Worm (Caenorhabditis elegans) whole organism, L2 larva: ENCODE results near the gene F53C11.1.

Source experiments
- F13H6.1 ChIP-seq: sonication (generic microtip); optimal IDR thresholded peaks from 2 replicates; lab custom pipeline; 2016; ENCODE audit warnings: missing genetic modification characterization, missing compliant biosample characterization
- R02D3.7 ChIP-seq: fragments of 150-350 bp; optimal IDR thresholded peaks from 2 replicates; lab custom pipeline; 2014; ENCODE audit warnings: missing biosample characterization, missing genetic modification characterization
- Y55F3AM.14 ChIP-seq: fragments of 200-800 bp; sonication (Bioruptor generic); optimal IDR thresholded peaks from 2 replicates; lab custom pipeline; 2018; ENCODE audit warnings: mild to moderate bottlenecking, missing genetic modification characterization, missing compliant biosample characterization
- aly-2 ChIP-seq: fragments of 150-350 bp; optimal IDR thresholded peaks from 2 replicates; lab custom pipeline; 2014; ENCODE audit warnings: missing biosample characterization, missing genetic modification characterization
- ama-1 ChIP-seq: fragments of 150-350 bp; optimal IDR thresholded peaks from 2 replicates; lab custom pipeline; 2018; ENCODE audit warnings: inconsistent platforms
- ceh-16 ChIP-seq: fragments of 150-350 bp; optimal IDR thresholded peaks from 2 replicates; lab custom pipeline; 2014; ENCODE audit warnings: missing biosample characterization, missing genetic modification characterization
- ceh-82 ChIP-seq: fragments of 150-350 bp; optimal IDR thresholded peaks from 2 replicates; lab custom pipeline; 2014; ENCODE audit warnings: missing biosample characterization, missing genetic modification characterization
- dmd-4 ChIP-seq: sonication (generic microtip); optimal IDR thresholded peaks from 2 replicates; lab custom pipeline; 2017; ENCODE audit warnings: missing biosample characterization, missing genetic modification characterization
- fos-1 ChIP-seq: fragments of 150-350 bp; optimal IDR thresholded peaks from 2 replicates; lab custom pipeline; 2014; ENCODE audit warnings: missing biosample characterization, missing genetic modification characterization
- gmeb-1 ChIP-seq: fragments of 150-350 bp; optimal IDR thresholded peaks from 2 replicates; lab custom pipeline; 2014; ENCODE audit warnings: missing biosample characterization, missing genetic modification characterization
- lin-13 ChIP-seq: fragments of 150-350 bp; optimal IDR thresholded peaks from 2 replicates; lab custom pipeline; 2014; ENCODE audit warnings: missing biosample characterization, missing genetic modification reagents, missing genetic modification characterization
- lin-39 ChIP-seq: fragments of 150-350 bp; optimal IDR thresholded peaks from 2 replicates; lab custom pipeline; 2014; ENCODE audit warnings: missing biosample characterization, missing genetic modification reagents, missing genetic modification characterization
- lsy-2 ChIP-seq, 2 experiments: fragments of 150-350 bp in 1 of 2; sonication (generic microtip) in 1 of 2; optimal IDR thresholded peaks; 2 replicates each; lab custom pipeline; 2014 to 2017; ENCODE audit warnings: missing biosample characterization in 2 of 2, missing genetic modification characterization in 2 of 2
- mbf-1 ChIP-seq: sonication (generic microtip); optimal IDR thresholded peaks from 2 replicates; lab custom pipeline; 2017; ENCODE audit warnings: missing biosample characterization, missing genetic modification characterization
- mdl-1 ChIP-seq, 2 experiments: fragments of 150-350 bp in 1 of 2; sonication (generic microtip) in 1 of 2; optimal IDR thresholded peaks; 2 replicates each; lab custom pipeline; 2017; ENCODE audit warnings: missing biosample characterization in 2 of 2, missing genetic modification characterization in 2 of 2
- nhr-10 ChIP-seq: sonication (generic microtip); optimal IDR thresholded peaks from 2 replicates; lab custom pipeline; 2017; ENCODE audit warnings: missing biosample characterization, missing genetic modification characterization
- nhr-11 ChIP-seq: fragments of 150-350 bp; optimal IDR thresholded peaks from 2 replicates; lab custom pipeline; 2014; ENCODE audit warnings: missing biosample characterization, missing genetic modification characterization
- nhr-12 ChIP-seq: fragments of 150-350 bp; optimal IDR thresholded peaks from 2 replicates; lab custom pipeline; 2014; ENCODE audit warnings: missing biosample characterization, missing genetic modification characterization
- nhr-129 ChIP-seq: fragments of 150-350 bp; optimal IDR thresholded peaks from 2 replicates; lab custom pipeline; 2014; ENCODE audit warnings: missing biosample characterization, missing genetic modification characterization
- nhr-21 ChIP-seq: fragments of 150-350 bp; optimal IDR thresholded peaks from 2 replicates; lab custom pipeline; 2014; ENCODE audit warnings: missing biosample characterization, missing genetic modification characterization
- nhr-23 ChIP-seq: fragments of 150-350 bp; optimal IDR thresholded peaks from 2 replicates; lab custom pipeline; 2014; ENCODE audit warnings: missing biosample characterization, missing genetic modification reagents, missing genetic modification characterization
- nhr-237 ChIP-seq: fragments of 150-350 bp; optimal IDR thresholded peaks from 2 replicates; lab custom pipeline; 2014; ENCODE audit warnings: missing biosample characterization, missing genetic modification characterization
- nhr-25 ChIP-seq: fragments of 150-350 bp; sonication (generic microtip); optimal IDR thresholded peaks from 3 replicates; lab custom pipeline; 2014; ENCODE audit warnings: missing biosample characterization, missing genetic modification characterization
- nhr-6 ChIP-seq: fragments of 150-350 bp; optimal IDR thresholded peaks from 2 replicates; lab custom pipeline; 2014; ENCODE audit warnings: missing biosample characterization, missing genetic modification characterization
- nhr-77 ChIP-seq: fragments of 150-350 bp; optimal IDR thresholded peaks from 2 replicates; lab custom pipeline; 2014; ENCODE audit warnings: missing biosample characterization, missing genetic modification characterization
- peb-1 ChIP-seq: fragments of 150-350 bp; optimal IDR thresholded peaks from 2 replicates; lab custom pipeline; 2014; ENCODE audit warnings: missing biosample characterization, missing genetic modification characterization
- sem-4 ChIP-seq: fragments of 150-350 bp; optimal IDR thresholded peaks from 2 replicates; lab custom pipeline; 2014; ENCODE audit warnings: missing biosample characterization, missing genetic modification reagents, missing genetic modification characterization
- snpc-4 ChIP-seq: fragments of 150-350 bp; optimal IDR thresholded peaks from 2 replicates; lab custom pipeline; 2014; ENCODE audit warnings: missing biosample characterization, missing genetic modification characterization
- unc-39 ChIP-seq: fragments of 150-350 bp; optimal IDR thresholded peaks from 2 replicates; lab custom pipeline; 2014; ENCODE audit warnings: missing biosample characterization, missing genetic modification characterization
- unc-55 ChIP-seq: fragments of 150-350 bp; sonication (generic microtip); optimal IDR thresholded peaks from 3 replicates; lab custom pipeline; 2014; ENCODE audit warnings: missing biosample characterization, missing genetic modification reagents, missing genetic modification characterization
- unc-62 ChIP-seq: fragments of 150-350 bp; optimal IDR thresholded peaks from 2 replicates; lab custom pipeline; 2014; ENCODE audit warnings: missing biosample characterization, missing genetic modification reagents, missing genetic modification characterization
- zag-1 ChIP-seq: fragments of 150-350 bp; optimal IDR thresholded peaks from 2 replicates; lab custom pipeline; 2014; ENCODE audit warnings: missing biosample characterization, missing genetic modification characterization
- ztf-1 ChIP-seq: fragments of 200-800 bp; sonication (Bioruptor generic); conservative IDR thresholded peaks from 2 replicates; pipeline ENCODE4 v1.3.6; 2022; ENCODE audit warnings: missing genetic modification characterization, missing compliant biosample characterization
- ztf-11 ChIP-seq: sonication (generic microtip); optimal IDR thresholded peaks from 2 replicates; lab custom pipeline; 2017; ENCODE audit warnings: missing biosample characterization, missing genetic modification characterization

F53C11.1 gene

ce11 chrV:13763723-13764122, 11.9 kb upstream of the F53C11.1 start:
- peak in 1 of 2 experiments; percentile 11 for TF ChIP-seq lsy-2 (tag; optimal IDR thresholded peaks at IDR 0.05; lab: Kevin White, UChicago)
- TF ChIP-seq Y55F3AM.14 (GFP tag; lab: Kevin White, UChicago), result no peak
- TF ChIP-seq nhr-21 (tag; lab: Kevin White, UChicago), result peak; percentile 11

- TF ChIP-seq nhr-23 (tag; lab: Kevin White, UChicago) (no peak), unc-39 (tag; lab: Kevin White, UChicago) (no peak), ceh-16 (tag; lab: Kevin White, UChicago) (no peak), nhr-10 (tag; lab: Kevin White, UChicago) (no peak), R02D3.7 (tag; lab: Kevin White, UChicago) (no peak), nhr-129 (tag; lab: Kevin White, UChicago) (no peak), mbf-1 (tag; lab: Kevin White, UChicago) (no peak), ztf-11 (tag; lab: Kevin White, UChicago) (no peak), peb-1 (no peak), dmd-4 (tag; lab: Kevin White, UChicago) (no peak), F13H6.1 (no peak), unc-55 (GFP tag; lab: Kevin White, UChicago) (no peak), aly-2 (no peak), unc-62 (GFP tag; lab: Kevin White, UChicago) (no peak), ceh-82 (tag; lab: Kevin White, UChicago) (no peak), nhr-12 (no peak), fos-1 (tag; lab: Kevin White, UChicago) (no peak), lin-39 (tag; lab: Kevin White, UChicago) (no peak), ama-1 (no peak)
Observed at ce11 chrV:13768388-13768787, 7.2 kb upstream of the F53C11.1 start, which contains the start of gene F20G2.3. Gene F20G2.3, minus strand, starts transcription at chrV:13768488.

DNA sequence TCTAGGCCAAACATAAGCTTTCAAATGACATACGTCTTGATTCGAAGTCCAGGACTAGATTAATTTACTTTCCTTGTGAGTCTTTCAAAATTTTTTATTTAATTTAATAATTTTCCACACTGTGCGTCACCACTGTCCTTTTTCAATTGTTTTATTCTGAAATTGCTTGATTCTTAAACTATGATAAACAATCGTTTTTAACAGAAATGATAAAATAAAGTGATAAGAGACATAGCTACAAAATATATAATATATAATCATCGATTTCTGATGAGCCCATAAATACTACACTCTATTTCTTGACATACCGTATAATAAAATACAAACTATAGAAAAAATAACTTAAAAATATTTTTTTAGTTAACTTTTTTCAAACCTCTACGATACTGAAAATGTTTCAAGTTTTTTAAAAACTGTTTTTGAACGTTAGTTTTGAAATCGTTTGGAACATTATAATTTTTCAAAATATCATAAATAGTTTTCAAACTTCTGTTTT, 6.6 kb upstream of the F53C11.1 start, which contains the start of gene nas-24:
nas-24 (plus strand) TSS at position 446 of the 496 bp plus-strand sequence.
- no peak for TF ChIP-seq nhr-77 (tag; lab: Kevin White, UChicago)
- peak; percentile 78 for TF ChIP-seq fos-1 (tag; lab: Kevin White, UChicago)
- no peak for TF ChIP-seq ceh-82 (tag; lab: Kevin White, UChicago)

ce11 chrV:13771209-13771608, 4.4 kb upstream of the F53C11.1 start, which contains the start of gene F20G2.5:
Gene F20G2.5, plus strand, starts transcription at chrV:13771509.
- no peak for TF ChIP-seq peb-1
- no peak for TF ChIP-seq nhr-25 (tag; lab: Kevin White, UChicago)
- TF ChIP-seq fos-1 (tag; lab: Kevin White, UChicago), result peak; percentile 74

DNA sequence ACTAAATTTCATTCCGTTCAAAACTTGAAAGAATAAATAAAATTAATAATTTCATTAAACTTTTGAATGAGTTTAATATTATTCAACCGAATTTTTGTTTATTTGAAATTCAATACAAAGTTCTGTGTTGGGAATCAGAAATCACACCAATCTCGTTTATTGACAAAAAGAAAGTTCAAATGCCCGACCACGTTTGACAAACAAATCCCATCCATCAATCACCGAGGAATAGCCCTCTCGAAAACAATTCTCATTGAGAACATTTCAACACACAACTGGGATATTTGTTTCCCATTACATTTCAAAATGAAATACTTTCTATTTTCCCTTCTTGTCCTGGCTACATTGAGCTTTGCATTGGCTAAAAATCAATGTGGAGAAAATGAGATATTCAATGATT, 2.3 kb downstream of the F53C11.1 start, which contains the start of gene F53C11.9:
F53C11.9 (plus strand) TSS at position 159 of the 400 bp plus-strand sequence.
- no peak for TF ChIP-seq mdl-1 (tag; optimal IDR thresholded peaks at IDR 0.05; lab: Kevin White, UChicago)
- TF ChIP-seq nhr-237 (tag; lab: Kevin White, UChicago), result no peak
- TF ChIP-seq nhr-6 (tag; lab: Kevin White, UChicago), result no peak
- no peak for TF ChIP-seq gmeb-1 (tag; lab: Kevin White, UChicago)
- TF ChIP-seq lin-39 (tag; lab: Kevin White, UChicago), result no peak
- no peak for TF ChIP-seq snpc-4 (tag; lab: Kevin White, UChicago)
- TF ChIP-seq unc-62 (GFP tag; lab: Kevin White, UChicago), result no peak
- TF ChIP-seq zag-1, result no peak
- TF ChIP-seq ztf-1 (GFP tag; lab: Robert Waterston, UW), result no peak
- TF ChIP-seq nhr-129 (tag; lab: Kevin White, UChicago), result no peak
- TF ChIP-seq nhr-11 (tag; lab: Kevin White, UChicago), result no peak
- TF ChIP-seq, all 48 proteins: peak for 0

ce11 chrV:13780902-13781301, 5.3 kb downstream of the F53C11.1 start:
- TF ChIP-seq lin-13 (GFP tag; lab: Kevin White, UChicago) (no peak), R02D3.7 (tag; lab: Kevin White, UChicago) (no peak), nhr-6 (tag; lab: Kevin White, UChicago) (no peak), sem-4 (tag; lab: Kevin White, UChicago) (no peak)
